Fruit fly (Drosophila melanogaster): ENCODE results near the gene CG32266.

The CG32266 gene

DNA sequence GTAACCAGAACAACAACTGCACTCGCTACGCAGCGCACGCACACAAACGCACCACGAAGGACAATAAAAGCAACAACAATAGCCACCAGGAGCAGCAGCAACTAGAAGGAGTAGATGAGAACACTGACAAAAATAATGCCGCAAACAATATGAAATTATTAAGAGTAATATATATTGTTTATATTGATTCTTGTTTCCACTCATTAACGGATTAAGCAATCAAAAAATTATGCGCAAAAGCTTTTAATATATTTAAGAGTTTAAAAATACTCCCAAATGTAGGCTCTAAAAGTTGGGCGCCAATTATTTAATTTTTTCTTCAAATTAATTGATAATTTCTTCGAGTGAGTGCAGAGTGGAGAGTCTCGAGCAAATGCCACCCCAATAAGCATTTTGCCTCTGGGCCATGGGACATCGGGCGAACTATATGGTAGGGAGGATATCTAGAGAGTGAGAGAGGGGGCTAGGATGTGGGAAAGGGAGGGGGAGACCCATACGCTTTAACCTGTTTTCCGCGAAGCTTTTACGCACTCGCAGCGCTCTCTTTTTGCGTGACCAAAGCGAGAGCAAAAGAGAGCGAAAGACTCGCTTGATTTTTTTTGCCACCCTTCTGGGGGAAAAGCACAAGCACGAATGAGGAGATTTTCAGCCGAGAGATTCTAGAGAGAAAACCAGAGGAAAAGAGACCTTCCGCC is 34.3 kb downstream of the CG32266 start, which contains the start of gene Rdh (continued):
- peak; percentile 29 for TF ChIP-seq CG18011 (GFP tag; optimal IDR thresholded peaks at IDR 0.05)
- peak; percentile 29 for TF ChIP-seq CHES-1-like (GFP tag; optimal IDR thresholded peaks at IDR 0.05)
- peak; percentile 77 for TF ChIP-seq Ptx1 (GFP tag; IDR thresholded peaks at IDR 0.05)
- TF ChIP-seq Dip2 (GFP tag; IDR thresholded peaks at IDR 0.05), result no peak
- TF ChIP-seq Optix (GFP tag; IDR thresholded peaks at IDR 0.05), result no peak
- 0 out of 2 replicates have a peak, but pooled peaks have one; percentile 31 for TF ChIP-seq NFAT (GFP tag; IDR thresholded peaks at IDR 0.05)
- TF ChIP-seq cwo (GFP tag; optimal IDR thresholded peaks at IDR 0.05), result peak; percentile 82
- no peak for TF ChIP-seq Lim3 (GFP tag; IDR thresholded peaks at IDR 0.05)
- no peak for TF ChIP-seq TFAM (GFP tag; optimal IDR thresholded peaks at IDR 0.05)
- peak; percentile 79 for TF ChIP-seq Blimp-1 (GFP tag; optimal IDR thresholded peaks at IDR 0.05)
- peak; percentile 68 for TF ChIP-seq Six4 (GFP tag; optimal IDR thresholded peaks at IDR 0.05)
- no peak for TF ChIP-seq z (GFP tag; IDR thresholded peaks at IDR 0.05)
- TF ChIP-seq Dip3 (GFP tag; optimal IDR thresholded peaks at IDR 0.05), result peak; percentile 32
- peak; percentile 52; the same call in 1 of the 3 replicates for TF ChIP-seq Mrtf (GFP tag; IDR thresholded peaks at IDR 0.05)
- peak; percentile 73 for TF ChIP-seq CG6765 (GFP tag; optimal IDR thresholded peaks at IDR 0.05)
- TF ChIP-seq NK7.1 (GFP tag; optimal IDR thresholded peaks at IDR 0.05), result no peak
- peak; percentile 70 for TF ChIP-seq sqz (GFP tag; optimal IDR thresholded peaks at IDR 0.05)
- no peak for TF ChIP-seq CG9609 (GFP tag; optimal IDR thresholded peaks at IDR 0.05)
- TF ChIP-seq CG6854 (GFP tag; optimal IDR thresholded peaks at IDR 0.05), result peak; percentile 77
- TF ChIP-seq CG11560 (tag; IDR thresholded peaks at IDR 0.05), result peak; percentile 57; the same call in 1 of the 3 replicates
- peak; percentile 45 for TF ChIP-seq CG2202 (tag; optimal IDR thresholded peaks at IDR 0.05)
- TF ChIP-seq otp (GFP tag; IDR thresholded peaks at IDR 0.05), result no peak
- TF ChIP-seq CG10654 (GFP tag; optimal IDR thresholded peaks at IDR 0.05), result peak; percentile 63
- TF ChIP-seq Neu2 (GFP tag; optimal IDR thresholded peaks at IDR 0.05; ENCODE audit: borderline replicate concordance), result no peak
- no peak for TF ChIP-seq gce (GFP tag; IDR thresholded peaks at IDR 0.05)
- TF ChIP-seq scrt (GFP tag; optimal IDR thresholded peaks at IDR 0.05), result peak; percentile 81
- no peak for TF ChIP-seq CG12769 (tag; optimal IDR thresholded peaks at IDR 0.05)
- TF ChIP-seq Nf-YA (GFP tag; IDR thresholded peaks at IDR 0.05), result no peak
- no peak for TF ChIP-seq jumu (GFP tag; optimal IDR thresholded peaks at IDR 0.05)
- peak; percentile 62 for TF ChIP-seq trem (tag; optimal IDR thresholded peaks at IDR 0.05)
- TF ChIP-seq CG12744 (GFP tag; optimal IDR thresholded peaks at IDR 0.05), result peak; percentile 20
- TF ChIP-seq CG4820 (GFP tag; optimal IDR thresholded peaks at IDR 0.05), result peak; percentile 71
- TF ChIP-seq tna (GFP tag; IDR thresholded peaks at IDR 0.05; ENCODE audit: partially characterized antibody), result no peak
- TF ChIP-seq CG31224 (GFP tag; IDR thresholded peaks at IDR 0.05), result peak; percentile 15; the same call in 1 of the 2 replicates
- peak; percentile 14 for TF ChIP-seq CG7928 (GFP tag; optimal IDR thresholded peaks at IDR 0.05)
- no peak for TF ChIP-seq Stat92E (GFP tag; optimal IDR thresholded peaks at IDR 0.05)
- TF ChIP-seq CG6813 (GFP tag; optimal IDR thresholded peaks at IDR 0.05), result peak; percentile 82
- no peak for TF ChIP-seq Sry-δ (GFP tag; optimal IDR thresholded peaks at IDR 0.05)
- TF ChIP-seq tap (tag; optimal IDR thresholded peaks at IDR 0.05), result peak; percentile 60
- no peak for TF ChIP-seq CG11247 (GFP tag; IDR thresholded peaks at IDR 0.05)
- TF ChIP-seq E2f1 (GFP tag; IDR thresholded peaks at IDR 0.05), result no peak
- no peak for TF ChIP-seq CG30431 (GFP tag; optimal IDR thresholded peaks at IDR 0.05)
- TF ChIP-seq CG17612 (GFP tag; IDR thresholded peaks at IDR 0.05), result no peak
- peak; percentile 58 for TF ChIP-seq Ada2b (GFP tag; IDR thresholded peaks at IDR 0.05)
- no peak for TF ChIP-seq bigmax (GFP tag; optimal IDR thresholded peaks at IDR 0.05)
- TF ChIP-seq CG34376 (GFP tag; optimal IDR thresholded peaks at IDR 0.05), result peak; percentile 80
- no peak for TF ChIP-seq pfk (GFP tag; optimal IDR thresholded peaks at IDR 0.05)
- peak; percentile 53; the same call in 2 of the 3 replicates for TF ChIP-seq CG14050 (GFP tag; IDR thresholded peaks at IDR 0.05)
- no peak for TF ChIP-seq CG3838 (GFP tag; optimal IDR thresholded peaks at IDR 0.05)
- TF ChIP-seq CG2889 (GFP tag; IDR thresholded peaks at IDR 0.05), result no peak

Measured in whole organism, embryonic.